Fruit fly (Drosophila melanogaster) whole organism, embryonic: ENCODE data around the gene Ifrd1.
A peak's percentile ranks its signal among the peaks of the same experiment; 100 is the strongest.

ENCODE experiments used
- Asciz ChIP-seq: fragments of 200-800 bp; sonication (Bioruptor generic); optimal IDR thresholded peaks from 2 replicates; lab custom pipeline; 2017; ENCODE audit warnings: missing biosample characterization, mild to moderate bottlenecking, missing genetic modification characterization, missing genetic modification reagents
- CG12071 ChIP-seq: fragments of 200-800 bp; sonication (Bioruptor generic); optimal IDR thresholded peaks from 3 replicates; lab custom pipeline; 2018; ENCODE audit warnings: missing biosample characterization, mild to moderate bottlenecking, missing genetic modification characterization
- CG15601 ChIP-seq: fragments of 200-800 bp; sonication (Bioruptor generic); optimal IDR thresholded peaks from 3 replicates; lab custom pipeline; 2019; ENCODE audit warnings: missing biosample characterization, mild to moderate bottlenecking, missing genetic modification characterization, moderate library complexity
- CG1602 ChIP-seq: fragments of 200-800 bp; sonication (Bioruptor generic); optimal IDR thresholded peaks from 3 replicates; lab custom pipeline; 2016; ENCODE audit warnings: missing biosample characterization, missing genetic modification characterization
- CG1603 ChIP-seq: fragments of 200-800 bp; sonication (Bioruptor generic); optimal IDR thresholded peaks from 2 replicates; lab custom pipeline; 2019; ENCODE audit warnings: missing biosample characterization, mild to moderate bottlenecking, missing genetic modification characterization, moderate library complexity
- CG17385 ChIP-seq: fragments of 200-800 bp; sonication (Bioruptor generic); optimal IDR thresholded peaks from 3 replicates; lab custom pipeline; 2018; ENCODE audit warnings: missing biosample characterization, mild to moderate bottlenecking, missing genetic modification characterization
- CG2120 ChIP-seq: fragments of 200-800 bp; sonication (Bioruptor generic); optimal IDR thresholded peaks from 3 replicates; lab custom pipeline; 2016; ENCODE audit warnings: missing biosample characterization, missing genetic modification characterization
- CG2202 ChIP-seq: fragments of 200-800 bp; sonication (Bioruptor generic); optimal IDR thresholded peaks from 2 replicates; lab custom pipeline; 2018; ENCODE audit warnings: missing biosample characterization, mild to moderate bottlenecking, missing genetic modification characterization
- CG3065 ChIP-seq: fragments of 200-800 bp; sonication (Bioruptor generic); optimal IDR thresholded peaks from 2 replicates; lab custom pipeline; 2016; ENCODE audit warnings: missing biosample characterization, missing genetic modification characterization
- CG34224 ChIP-seq: fragments of 200-800 bp; sonication (Bioruptor generic); IDR thresholded peaks from 3 replicates; pipeline ENCODE4 v1.3.6; 2022; ENCODE audit warnings: missing biosample characterization, missing genetic modification characterization; ENCODE audit not compliant: partially characterized antibody
- CG3838 ChIP-seq: fragments of 200-800 bp; sonication (Bioruptor generic); optimal IDR thresholded peaks from 3 replicates; lab custom pipeline; 2016; ENCODE audit warnings: missing biosample characterization, missing genetic modification characterization
- CG3995 ChIP-seq: fragments of 200-800 bp; sonication (Bioruptor generic); optimal IDR thresholded peaks from 3 replicates; lab custom pipeline; 2016; ENCODE audit warnings: missing biosample characterization, missing genetic modification characterization
- CG42726 ChIP-seq: fragments of 200-800 bp; sonication (Bioruptor generic); IDR thresholded peaks from 2 replicates; pipeline ENCODE4 v1.3.6; 2022; ENCODE audit warnings: missing biosample characterization, missing genetic modification characterization; ENCODE audit not compliant: partially characterized antibody
- CG4282 ChIP-seq: fragments of 200-800 bp; sonication (Bioruptor generic); optimal IDR thresholded peaks from 2 replicates; lab custom pipeline; 2016; ENCODE audit warnings: missing biosample characterization, missing genetic modification characterization
- CG4617 ChIP-seq: fragments of 200-800 bp; sonication (Bioruptor generic); optimal IDR thresholded peaks from 3 replicates; lab custom pipeline; 2016; ENCODE audit warnings: missing biosample characterization, missing genetic modification characterization, borderline replicate concordance
- CG5953 ChIP-seq: fragments of 200-800 bp; sonication (Bioruptor generic); IDR thresholded peaks from 2 replicates; pipeline ENCODE4 v1.3.6; 2022; ENCODE audit warnings: missing biosample characterization, missing genetic modification characterization
- CG6272 ChIP-seq: fragments of 200-800 bp; sonication (Bioruptor generic); IDR thresholded peaks from 2 replicates; pipeline ENCODE4 v1.3.6; 2022; ENCODE audit warnings: missing biosample characterization, missing genetic modification characterization
- CG7556 ChIP-seq: fragments of 200-800 bp; sonication (Bioruptor generic); optimal IDR thresholded peaks from 2 replicates; lab custom pipeline; 2017; ENCODE audit warnings: missing biosample characterization, mild to moderate bottlenecking, missing genetic modification characterization
- Chrac-16 ChIP-seq: fragments of 200-800 bp; sonication (Bioruptor generic); optimal IDR thresholded peaks from 3 replicates; lab custom pipeline; 2016; ENCODE audit warnings: missing biosample characterization, missing genetic modification characterization
- Dek ChIP-seq: fragments of 200-800 bp; sonication (Bioruptor generic); optimal IDR thresholded peaks from 3 replicates; lab custom pipeline; 2019; ENCODE audit warnings: missing biosample characterization, mild to moderate bottlenecking, missing genetic modification characterization, moderate library complexity
- Fer1 ChIP-seq: fragments of 200-800 bp; sonication (Bioruptor generic); optimal IDR thresholded peaks from 2 replicates; lab custom pipeline; 2017; ENCODE audit warnings: missing biosample characterization, mild to moderate bottlenecking, missing genetic modification characterization
- Hmr ChIP-seq: fragments of 200-800 bp; sonication (Bioruptor generic); optimal IDR thresholded peaks from 3 replicates; lab custom pipeline; 2017; ENCODE audit warnings: mild to moderate bottlenecking, missing biosample characterization, missing genetic modification reagents, missing genetic modification characterization
- Lhr ChIP-seq: fragments of 200-800 bp; sonication (Bioruptor generic); optimal IDR thresholded peaks from 3 replicates; lab custom pipeline; 2017; ENCODE audit warnings: mild to moderate bottlenecking, missing biosample characterization, missing genetic modification reagents, missing genetic modification characterization
- Lpt ChIP-seq: fragments of >200 bp; optimal IDR thresholded peaks from 2 replicates; lab custom pipeline; 2018; ENCODE audit warnings: missing biosample characterization, missing genetic modification characterization
- Med ChIP-seq: fragments of 200-800 bp; sonication (Bioruptor generic); peaks from one replicate; lab custom pipeline; 2016; ENCODE audit warnings: missing biosample characterization, missing genetic modification characterization, mild to moderate bottlenecking, inconsistent platforms, moderate library complexity
- NC2β ChIP-seq: fragments of 200-800 bp; sonication (Bioruptor generic); optimal IDR thresholded peaks from 2 replicates; lab custom pipeline; 2016; ENCODE audit warnings: missing biosample characterization, missing genetic modification characterization
- PHDP ChIP-seq: fragments of 200-800 bp; sonication (Bioruptor generic); optimal IDR thresholded peaks from 3 replicates; lab custom pipeline; 2018; ENCODE audit warnings: missing biosample characterization, mild to moderate bottlenecking, missing genetic modification characterization, moderate library complexity
- Pdp1 ChIP-seq, 2 experiments: fragments of 200-800 bp; sonication (Bioruptor generic); optimal IDR thresholded peaks; 3 replicates each; lab custom pipeline; 2016; ENCODE audit warnings: missing biosample characterization in 2 of 2, missing genetic modification characterization in 2 of 2, mild to moderate bottlenecking in 1 of 2, moderate library complexity in 1 of 2
- Sox100B ChIP-seq: fragments of 200-800 bp; sonication (Bioruptor generic); optimal IDR thresholded peaks from 3 replicates; lab custom pipeline; 2018; ENCODE audit warnings: missing biosample characterization, mild to moderate bottlenecking, missing genetic modification characterization
- TFAM ChIP-seq: fragments of 200-800 bp; sonication (Bioruptor generic); optimal IDR thresholded peaks from 2 replicates; lab custom pipeline; 2017; ENCODE audit warnings: missing biosample characterization, missing genetic modification characterization, inconsistent platforms
- ato ChIP-seq: fragments of 200-800 bp; sonication (Bioruptor generic); IDR thresholded peaks from 2 replicates; pipeline ENCODE4 v1.3.6; 2022; ENCODE audit warnings: missing biosample characterization, missing genetic modification characterization; ENCODE audit not compliant: partially characterized antibody
- corto ChIP-seq: fragments of 200-800 bp; sonication (Bioruptor generic); optimal IDR thresholded peaks from 2 replicates; lab custom pipeline; 2016; ENCODE audit warnings: missing biosample characterization, mild to moderate bottlenecking, missing genetic modification characterization, moderate library complexity
- cwo ChIP-seq: fragments of 200-800 bp; sonication (Bioruptor generic); optimal IDR thresholded peaks from 3 replicates; lab custom pipeline; 2017; ENCODE audit warnings: missing biosample characterization, missing genetic modification characterization, mild to moderate bottlenecking, moderate library complexity, missing genetic modification reagents
- eyg ChIP-seq: fragments of 200-800 bp; sonication (Bioruptor generic); optimal IDR thresholded peaks from 3 replicates; lab custom pipeline; 2016; ENCODE audit warnings: missing biosample characterization, missing genetic modification characterization
- ftz-f1 ChIP-seq: fragments of 200-800 bp; sonication (Bioruptor generic); optimal IDR thresholded peaks from 2 replicates; lab custom pipeline; 2016; ENCODE audit warnings: missing biosample characterization, missing genetic modification characterization
- gfzf ChIP-seq: fragments of 200-800 bp; sonication (Bioruptor generic); optimal IDR thresholded peaks from 2 replicates; lab custom pipeline; 2016; ENCODE audit warnings: missing biosample characterization, mild to moderate bottlenecking, missing genetic modification characterization, moderate library complexity
- grau ChIP-seq: fragments of 200-800 bp; optimal IDR thresholded peaks from 3 replicates; lab custom pipeline; 2019; ENCODE audit warnings: missing biosample characterization, mild to moderate bottlenecking, missing genetic modification characterization, moderate library complexity
- grn ChIP-seq: fragments of 200-800 bp; sonication (Bioruptor generic); optimal IDR thresholded peaks from 3 replicates; lab custom pipeline; 2017; ENCODE audit warnings: missing biosample characterization, missing genetic modification characterization
- kah ChIP-seq: fragments of 200-800 bp; sonication (Bioruptor generic); optimal IDR thresholded peaks from 2 replicates; lab custom pipeline; 2018; ENCODE audit warnings: missing biosample characterization, mild to moderate bottlenecking, missing genetic modification characterization
- ken ChIP-seq: fragments of 200-800 bp; sonication (Bioruptor generic); IDR thresholded peaks from 3 replicates; pipeline ENCODE4 v1.3.6; 2022; ENCODE audit warnings: missing biosample characterization, missing genetic modification characterization
- nerfin-2 ChIP-seq: fragments of 200-800 bp; sonication (Bioruptor generic); IDR thresholded peaks from 2 replicates; pipeline ENCODE4 v1.3.6; 2022; ENCODE audit warnings: missing biosample characterization, missing genetic modification characterization; ENCODE audit not compliant: partially characterized antibody
- pita ChIP-seq: fragments of 200-800 bp; sonication (Bioruptor generic); optimal IDR thresholded peaks from 2 replicates; lab custom pipeline; 2017; ENCODE audit warnings: missing biosample characterization, mild to moderate bottlenecking, missing genetic modification characterization
- slou ChIP-seq: fragments of 200-800 bp; sonication (Bioruptor generic); optimal IDR thresholded peaks from 3 replicates; lab custom pipeline; 2016; ENCODE audit warnings: missing biosample characterization, missing genetic modification characterization
- so ChIP-seq: fragments of 200-800 bp; sonication (Bioruptor generic); IDR thresholded peaks from 3 replicates; pipeline ENCODE4 v1.3.6; 2022; ENCODE audit warnings: missing biosample characterization, missing genetic modification characterization
- tna ChIP-seq: fragments of 200-800 bp; sonication (Bioruptor generic); IDR thresholded peaks from 2 replicates; pipeline ENCODE4 v1.3.6; 2022; ENCODE audit warnings: missing biosample characterization, missing genetic modification characterization; ENCODE audit not compliant: partially characterized antibody
- unpg ChIP-seq: fragments of 200-800 bp; sonication (Bioruptor generic); optimal IDR thresholded peaks from 3 replicates; lab custom pipeline; 2018; ENCODE audit warnings: missing biosample characterization, mild to moderate bottlenecking, missing genetic modification characterization, moderate library complexity
- vnd ChIP-seq: fragments of 200-800 bp; sonication (Bioruptor generic); IDR thresholded peaks from 3 replicates; pipeline ENCODE4 v1.3.6; 2022; ENCODE audit warnings: missing biosample characterization, missing genetic modification characterization; ENCODE audit not compliant: partially characterized antibody
- wor ChIP-seq: fragments of 200-800 bp; sonication (Bioruptor generic); IDR thresholded peaks from 2 replicates; pipeline ENCODE4 v1.3.6; 2022; ENCODE audit warnings: missing biosample characterization, missing genetic modification characterization

Ifrd1 gene

dm6 chr2L:2856960-2857584 is 17.2 kb downstream of the Ifrd1 start, which contains the start of gene CG2991 (continued):
- TF ChIP-seq CG4617 (GFP tag; lab: Kevin White, UChicago) (peak; percentile 86), grau (tag; lab: Kevin White, UChicago) (peak; percentile 45), gfzf (GFP tag; lab: Kevin White, UChicago) (peak; percentile 92), CG1602 (GFP tag; lab: Kevin White, UChicago) (no peak), cwo (GFP tag; lab: Kevin White, UChicago) (no peak), CG5953 (GFP tag; lab: Robert Waterston, UW) (no peak), ken (GFP tag; lab: Robert Waterston, UW) (0 out of 3 replicates have a peak, but pooled peaks have one; percentile 10), CG2120 (GFP tag; lab: Kevin White, UChicago) (peak; percentile 41), Fer1 (GFP tag; lab: Kevin White, UChicago) (peak; percentile 55), CG42726 (GFP tag; lab: Robert Waterston, UW) (peak; percentile 86), Lhr (GFP tag; lab: Kevin White, UChicago) (peak; percentile 43), Lpt (no peak), TFAM (GFP tag; lab: Kevin White, UChicago) (no peak), PHDP (tag; lab: Kevin White, UChicago) (peak; percentile 4), wor (GFP tag; lab: Robert Waterston, UW) (no peak), CG34224 (GFP tag; lab: Robert Waterston, UW) (peak; percentile 81), Med (peak; percentile 85), pita (GFP tag; lab: Kevin White, UChicago) (no peak), corto (GFP tag; lab: Kevin White, UChicago) (peak; percentile 52), CG6272 (no peak), tna (GFP tag; lab: Robert Waterston, UW) (no peak; the same call in none of the 2 replicates), ftz-f1 (GFP tag; lab: Kevin White, UChicago) (peak; percentile 15), Chrac-16 (GFP tag; lab: Kevin White, UChicago) (no peak), Sox100B (no peak), slou (GFP tag; lab: Kevin White, UChicago) (no peak), vnd (GFP tag; lab: Robert Waterston, UW) (peak; percentile 59; the same call in 2 of the 3 replicates), CG1603 (tag; lab: Kevin White, UChicago) (peak; percentile 74), so (peak; percentile 33; the same call in 1 of the 3 replicates), CG2202 (tag; lab: Kevin White, UChicago) (no peak), CG7556 (GFP tag; lab: Kevin White, UChicago) (no peak), CG4282 (no peak), grn (GFP tag; lab: Kevin White, UChicago) (no peak), CG3995 (GFP tag; lab: Kevin White, UChicago) (peak; percentile 58), CG15601 (peak; percentile 35), NC2β (GFP tag; lab: Kevin White, UChicago) (peak; percentile 25), kah (no peak), eyg (no peak), Dek (peak; percentile 61), CG3838 (GFP tag; lab: Kevin White, UChicago) (no peak), ato (peak; percentile 80), nerfin-2 (0 out of 2 replicates have a peak, but pooled peaks have one; percentile 33), unpg (peak; percentile 43), CG12071 (no peak), Hmr (GFP tag; lab: Kevin White, UChicago) (peak; percentile 31), Pdp1 (GFP tag; optimal IDR thresholded peaks at IDR 0.05; lab: Kevin White, UChicago) (peak; percentile 16 to 55), CG17385 (peak; percentile 24), Asciz (GFP tag; lab: Kevin White, UChicago) (no peak), CG3065 (GFP tag; lab: Kevin White, UChicago) (no peak)
